In the genomic region with DNA sequence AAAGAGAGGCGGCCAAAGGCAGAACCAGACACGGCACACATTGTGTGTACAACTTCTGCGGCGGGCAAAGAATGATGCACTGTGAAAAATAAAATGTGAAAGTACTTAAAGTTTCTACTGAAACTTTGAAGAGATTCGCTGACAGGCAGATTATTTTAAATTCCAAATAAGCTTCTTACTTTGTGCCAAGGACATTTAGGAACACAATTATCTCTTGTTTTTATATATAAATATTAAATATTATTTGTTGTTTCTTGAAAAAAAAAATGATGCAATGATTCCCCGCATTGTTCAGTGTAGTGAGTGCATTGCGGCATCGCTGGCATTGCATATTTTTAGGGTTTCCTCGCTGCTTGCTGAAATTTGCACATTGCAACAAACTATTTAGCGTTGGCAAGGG, we compare ENCODE assay signal across 4 fruit fly cellular contexts.
TF ChIP-seq lines count a peak whose summit lies in the region.

No protein-coding gene starts in this region.

- TF ChIP-seq CTCF in whole organism, embryonic (GFP tag; optimal IDR thresholded peaks at IDR 0.05; lab: Kevin White, UChicago): no peak

TF ChIP-seq in whole organism, embryonic, 481 proteins besides CTCF, POLR2A, EP300 and RAD21 (continues in another document):
- TF ChIP-seq CG17359 (tag; optimal IDR thresholded peaks at IDR 0.05; lab: Kevin White, UChicago): no peak
- TF ChIP-seq ssp (GFP tag; IDR thresholded peaks at IDR 0.05; lab: Robert Waterston, UW): no peak
- no peak for TF ChIP-seq Bdp1 (GFP tag; optimal IDR thresholded peaks at IDR 0.05; lab: Kevin White, UChicago)
- no peak for TF ChIP-seq CG1024 (GFP tag; IDR thresholded peaks at IDR 0.05; lab: Robert Waterston, UW)
- TF ChIP-seq CG18476 (GFP tag; optimal IDR thresholded peaks at IDR 0.05; lab: Kevin White, UChicago): no peak
- TF ChIP-seq CG11085 (GFP tag; IDR thresholded peaks at IDR 0.05; lab: Robert Waterston, UW): no peak
- no peak for TF ChIP-seq CG11456 (GFP tag; IDR thresholded peaks at IDR 0.05; lab: Robert Waterston, UW)
- TF ChIP-seq Max (GFP tag; optimal IDR thresholded peaks at IDR 0.05; lab: Kevin White, UChicago): no peak
- no peak for TF ChIP-seq gsb-n (tag; optimal IDR thresholded peaks at IDR 0.05; lab: Kevin White, UChicago)
- TF ChIP-seq psq (GFP tag; optimal IDR thresholded peaks at IDR 0.05; lab: Kevin White, UChicago): no peak
- TF ChIP-seq gem (tag; optimal IDR thresholded peaks at IDR 0.05; lab: Kevin White, UChicago): peak; percentile 1
- no peak for TF ChIP-seq h (optimal IDR thresholded peaks at IDR 0.05; lab: Kevin White, UChicago)
- TF ChIP-seq Lhr (GFP tag; optimal IDR thresholded peaks at IDR 0.05; lab: Kevin White, UChicago): no peak
- TF ChIP-seq pzg (GFP tag; optimal IDR thresholded peaks at IDR 0.05; lab: Kevin White, UChicago): no peak
- TF ChIP-seq CG12236 (GFP tag; optimal IDR thresholded peaks at IDR 0.05; lab: Kevin White, UChicago): no peak
- TF ChIP-seq Ada2b (GFP tag; IDR thresholded peaks at IDR 0.05; lab: Robert Waterston, UW): peak; percentile 4; the same call in 1 of the 2 replicates
- no peak for TF ChIP-seq zen2 (GFP tag; IDR thresholded peaks at IDR 0.05; lab: Robert Waterston, UW; ENCODE audit: partially characterized antibody)
- TF ChIP-seq unpg (GFP tag; optimal IDR thresholded peaks at IDR 0.05; lab: Kevin White, UChicago): no peak
- no peak for TF ChIP-seq TFAM (GFP tag; optimal IDR thresholded peaks at IDR 0.05; lab: Kevin White, UChicago)
- TF ChIP-seq CG1647 (GFP tag; optimal IDR thresholded peaks at IDR 0.05; lab: Kevin White, UChicago): no peak
- TF ChIP-seq disco-r (GFP tag; optimal IDR thresholded peaks at IDR 0.05; lab: Kevin White, UChicago): no peak
- no peak for TF ChIP-seq CG8765 (GFP tag; IDR thresholded peaks at IDR 0.05; lab: Robert Waterston, UW)
- TF ChIP-seq phol (tag; optimal IDR thresholded peaks at IDR 0.05; lab: Kevin White, UChicago): peak; percentile 0

TF ChIP-seq in whole organism, prepupa, 60 proteins besides CTCF, POLR2A, EP300 and RAD21 (continues in another document):
- peak; percentile 62 for TF ChIP-seq Eip78C (GFP tag; lab: Kevin White, UChicago)
- peak; percentile 16 for TF ChIP-seq Met (GFP tag; optimal IDR thresholded peaks at IDR 0.05; lab: Kevin White, UChicago)
- no peak for TF ChIP-seq CG8632 (GFP tag; optimal IDR thresholded peaks at IDR 0.05; lab: Kevin White, UChicago)
- TF ChIP-seq CG10631 (GFP tag; optimal IDR thresholded peaks at IDR 0.05; lab: Kevin White, UChicago): peak; percentile 4
- peak; percentile 25 for TF ChIP-seq topi (GFP tag; optimal IDR thresholded peaks at IDR 0.05; lab: Kevin White, UChicago)
- TF ChIP-seq Eip93F (GFP tag; optimal IDR thresholded peaks at IDR 0.05; lab: Kevin White, UChicago): no peak
- TF ChIP-seq Smox (GFP tag; optimal IDR thresholded peaks at IDR 0.05; lab: Kevin White, UChicago): peak; percentile 9
- TF ChIP-seq CG31627 (GFP tag; optimal IDR thresholded peaks at IDR 0.05; lab: Kevin White, UChicago): peak; percentile 29
- peak; percentile 3 for TF ChIP-seq CG6792 (GFP tag; optimal IDR thresholded peaks at IDR 0.05; lab: Kevin White, UChicago)
- TF ChIP-seq OdsH (GFP tag; optimal IDR thresholded peaks at IDR 0.05; lab: Kevin White, UChicago): peak; percentile 13
- no peak for TF ChIP-seq Lpt (GFP tag; optimal IDR thresholded peaks at IDR 0.05; lab: Kevin White, UChicago)
- TF ChIP-seq Sox14 (GFP tag; optimal IDR thresholded peaks at IDR 0.05; lab: Kevin White, UChicago): peak; percentile 8
- TF ChIP-seq acj6 (GFP tag; optimal IDR thresholded peaks at IDR 0.05; lab: Kevin White, UChicago): peak; percentile 35
- peak; percentile 33 for TF ChIP-seq pdm3 (GFP tag; optimal IDR thresholded peaks at IDR 0.05; lab: Kevin White, UChicago)
- no peak for TF ChIP-seq Ets21C (GFP tag; optimal IDR thresholded peaks at IDR 0.05; lab: Kevin White, UChicago)
- peak; percentile 50 for TF ChIP-seq CG32006 (GFP tag; optimal IDR thresholded peaks at IDR 0.05; lab: Kevin White, UChicago)
- TF ChIP-seq Eip75B (GFP tag; optimal IDR thresholded peaks at IDR 0.05; lab: Kevin White, UChicago): peak; percentile 6
- TF ChIP-seq net (GFP tag; optimal IDR thresholded peaks at IDR 0.05; lab: Kevin White, UChicago): peak; percentile 18
- peak; percentile 49; the same call in 2 of the 3 replicates for TF ChIP-seq CG6163 (GFP tag; IDR thresholded peaks at IDR 0.05; lab: Robert Waterston, UW)
- TF ChIP-seq CG10669 (GFP tag; optimal IDR thresholded peaks at IDR 0.05; lab: Kevin White, UChicago): peak; percentile 9
- peak; percentile 56 for TF ChIP-seq svp (GFP tag; lab: Kevin White, UChicago)
- no peak for TF ChIP-seq CG6808 (GFP tag; optimal IDR thresholded peaks at IDR 0.05; lab: Kevin White, UChicago)
- TF ChIP-seq Blimp-1 (GFP tag; optimal IDR thresholded peaks at IDR 0.05; lab: Kevin White, UChicago): no peak

TF ChIP-seq in whole organism, pupa, 21 proteins besides CTCF, POLR2A, EP300 and RAD21:
- TF ChIP-seq CG8301 (tag; optimal IDR thresholded peaks at IDR 0.05; lab: Kevin White, UChicago): peak; percentile 17
- no peak for TF ChIP-seq EcR (GFP tag; optimal IDR thresholded peaks at IDR 0.05; lab: Kevin White, UChicago)
- TF ChIP-seq CG8159 (tag; optimal IDR thresholded peaks at IDR 0.05; lab: Kevin White, UChicago): peak; percentile 6
- peak; percentile 52; the same call in 1 of the 2 replicates for TF ChIP-seq CG32121 (GFP tag; IDR thresholded peaks at IDR 0.05; lab: Robert Waterston, UW)
- TF ChIP-seq CG4496 (GFP tag; IDR thresholded peaks at IDR 0.05; lab: Robert Waterston, UW): peak; percentile 61; the same call in 2 of the 3 replicates
- TF ChIP-seq Pif1A (GFP tag; optimal IDR thresholded peaks at IDR 0.05; lab: Kevin White, UChicago): peak; percentile 19
- peak; percentile 47 for TF ChIP-seq Ets98B (GFP tag; IDR thresholded peaks at IDR 0.05; lab: Robert Waterston, UW)
- peak; percentile 1 for TF ChIP-seq CG15710 (tag; optimal IDR thresholded peaks at IDR 0.05; lab: Kevin White, UChicago)
- peak; percentile 33 for TF ChIP-seq CG14655 (GFP tag; optimal IDR thresholded peaks at IDR 0.05; lab: Kevin White, UChicago)
- no peak for TF ChIP-seq rn (GFP tag; IDR thresholded peaks at IDR 0.05; lab: Robert Waterston, UW)

TF ChIP-seq in whole organism, wandering third instar larva, 38 proteins besides CTCF, POLR2A, EP300 and RAD21:
- TF ChIP-seq foxo (GFP tag; optimal IDR thresholded peaks at IDR 0.05; lab: Kevin White, UChicago): peak in 1 of 2 experiments; percentile 16
- TF ChIP-seq Dif (GFP tag; optimal IDR thresholded peaks at IDR 0.05; lab: Kevin White, UChicago; ENCODE audit: partially characterized antibody): no peak
- peak; percentile 4 for TF ChIP-seq OdsH (GFP tag; optimal IDR thresholded peaks at IDR 0.05; lab: Kevin White, UChicago)
